Worm (Caenorhabditis elegans): ENCODE data around the gene F49E2.2.

F49E2.2 gene

DNA sequence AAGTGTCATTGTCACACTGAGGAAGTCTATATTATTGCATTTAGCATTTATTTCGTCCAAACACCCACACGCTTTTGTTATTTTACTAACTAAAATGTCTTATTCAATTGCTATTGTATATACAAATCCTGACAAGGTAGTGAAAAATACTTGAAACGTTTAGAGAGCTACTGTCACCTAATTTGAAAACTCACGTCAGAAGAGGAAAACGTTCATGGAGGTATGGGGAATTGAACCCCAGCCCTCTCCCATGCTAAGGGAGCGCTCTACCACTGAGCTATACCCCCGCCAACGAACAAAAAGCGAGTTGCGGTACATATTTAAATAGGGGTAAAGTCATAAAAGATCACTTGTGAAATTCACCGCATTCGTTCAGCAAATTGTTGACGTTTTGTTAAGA lies 56.1 kb downstream of the F49E2.2 start (continued):
- TF ChIP-seq aly-2 (tag; optimal IDR thresholded peaks at IDR 0.05) (no peak), mdt-29 (GFP tag; IDR thresholded peaks at IDR 0.05) (peak; percentile 57; the same call in 1 of the 2 replicates)
